Worm (Caenorhabditis elegans): ENCODE measurements around the gene C01G10.7.

ce11 chrV:15055873-15056272, 29.7 kb upstream of the C01G10.7 start, which contains the start of gene C25D7.16:
- no peak for TF ChIP-seq snpc-4 (GFP tag; optimal IDR thresholded peaks at IDR 0.05)
- TF ChIP-seq snpc-4 (tag; optimal IDR thresholded peaks at IDR 0.05) = no peak
- TF ChIP-seq ama-1 (optimal IDR thresholded peaks at IDR 0.05) = no peak
- no peak for TF ChIP-seq ama-1 (GFP tag; optimal IDR thresholded peaks at IDR 0.05)
- TF ChIP-seq F57C9.4 (tag; optimal IDR thresholded peaks at IDR 0.05) = no peak
- no peak for TF ChIP-seq nfya-1 (tag; optimal IDR thresholded peaks at IDR 0.05; ENCODE audit: borderline replicate concordance, insufficient read depth)
- no peak for TF ChIP-seq unc-130 (GFP tag; optimal IDR thresholded peaks at IDR 0.05)
- no peak for TF ChIP-seq rec-8 (tag; optimal IDR thresholded peaks at IDR 0.05)
- TF ChIP-seq Y53F4B.3 (GFP tag; IDR thresholded peaks at IDR 0.05) = no peak
- TF ChIP-seq ceh-40 (GFP tag; IDR thresholded peaks at IDR 0.05) = no peak
- no peak for TF ChIP-seq snpc-1.3 (tag; optimal IDR thresholded peaks at IDR 0.05; ENCODE audit: insufficient read depth)
- no peak for TF ChIP-seq ztf-22 (GFP tag; optimal IDR thresholded peaks at IDR 0.05)
- no peak for TF ChIP-seq hrde-1 (tag; optimal IDR thresholded peaks at IDR 0.05; ENCODE audit: borderline replicate concordance)
- no peak for TF ChIP-seq snpc-3.4 (tag; optimal IDR thresholded peaks at IDR 0.05)
- TF ChIP-seq ztf-6 (GFP tag; IDR thresholded peaks at IDR 0.05) = no peak
- no peak for TF ChIP-seq B0336.3 (GFP tag; IDR thresholded peaks at IDR 0.05)

Data from whole organism, young adult.